Fruit fly (Drosophila melanogaster) whole organism, embryonic: ENCODE results near the gene Hasp.

ENCODE experiments used
- Aef1 ChIP-seq: fragments of 200-800 bp; sonication (Bioruptor generic); IDR thresholded peaks from 3 replicates; pipeline ENCODE4 v1.3.6; 2022; ENCODE audit warnings: missing biosample characterization, missing genetic modification characterization
- CG10209 ChIP-seq: fragments of 200-800 bp; sonication (Bioruptor generic); optimal IDR thresholded peaks from 3 replicates; lab custom pipeline; 2017; ENCODE audit warnings: missing biosample characterization, mild to moderate bottlenecking, missing genetic modification characterization, missing genetic modification reagents
- CG10543 ChIP-seq: fragments of 200-800 bp; sonication (Bioruptor generic); optimal IDR thresholded peaks from 3 replicates; lab custom pipeline; 2017; ENCODE audit warnings: missing biosample characterization, mild to moderate bottlenecking, missing genetic modification characterization, moderate library complexity
- CG11085 ChIP-seq: fragments of 200-800 bp; sonication (Bioruptor generic); IDR thresholded peaks from 2 replicates; pipeline ENCODE4 v1.3.6; 2022; ENCODE audit warnings: missing biosample characterization, missing genetic modification characterization
- CG12104 ChIP-seq: fragments of 200-800 bp; sonication (Bioruptor generic); optimal IDR thresholded peaks from 3 replicates; lab custom pipeline; 2016; ENCODE audit warnings: missing biosample characterization, missing genetic modification characterization
- CG12299 ChIP-seq: fragments of 200-800 bp; sonication (Bioruptor generic); optimal IDR thresholded peaks from 2 replicates; lab custom pipeline; 2018; ENCODE audit warnings: missing biosample characterization, mild to moderate bottlenecking, missing genetic modification characterization
- CG17385 ChIP-seq: fragments of 200-800 bp; sonication (Bioruptor generic); optimal IDR thresholded peaks from 3 replicates; lab custom pipeline; 2018; ENCODE audit warnings: missing biosample characterization, mild to moderate bottlenecking, missing genetic modification characterization
- CG17829 ChIP-seq: fragments of 200-800 bp; optimal IDR thresholded peaks from 2 replicates; lab custom pipeline; 2019; ENCODE audit warnings: missing biosample characterization, mild to moderate bottlenecking, missing genetic modification characterization, moderate library complexity
- CG31441 ChIP-seq: fragments of 200-800 bp; sonication (Bioruptor generic); IDR thresholded peaks from 2 replicates; pipeline ENCODE4 v1.3.6; 2022; ENCODE audit warnings: missing biosample characterization, missing genetic modification characterization
- CG32532 ChIP-seq: fragments of 200-800 bp; sonication (Bioruptor generic); IDR thresholded peaks from 2 replicates; pipeline ENCODE4 v1.3.6; 2022; ENCODE audit warnings: missing biosample characterization, missing genetic modification characterization
- CG34224 ChIP-seq: fragments of 200-800 bp; sonication (Bioruptor generic); IDR thresholded peaks from 3 replicates; pipeline ENCODE4 v1.3.6; 2022; ENCODE audit warnings: missing biosample characterization, missing genetic modification characterization; ENCODE audit not compliant: partially characterized antibody
- CG34422 ChIP-seq: fragments of 200-800 bp; sonication (Bioruptor generic); IDR thresholded peaks from 3 replicates; pipeline ENCODE4 v1.3.6; 2022; ENCODE audit warnings: missing biosample characterization, missing genetic modification characterization
- CG3838 ChIP-seq: fragments of 200-800 bp; sonication (Bioruptor generic); optimal IDR thresholded peaks from 3 replicates; lab custom pipeline; 2016; ENCODE audit warnings: missing biosample characterization, missing genetic modification characterization
- CG3995 ChIP-seq: fragments of 200-800 bp; sonication (Bioruptor generic); optimal IDR thresholded peaks from 3 replicates; lab custom pipeline; 2016; ENCODE audit warnings: missing biosample characterization, missing genetic modification characterization
- CG4282 ChIP-seq: fragments of 200-800 bp; sonication (Bioruptor generic); optimal IDR thresholded peaks from 2 replicates; lab custom pipeline; 2016; ENCODE audit warnings: missing biosample characterization, missing genetic modification characterization
- CG4820 ChIP-seq: fragments of 200-800 bp; sonication (Bioruptor generic); optimal IDR thresholded peaks from 3 replicates; lab custom pipeline; 2016; ENCODE audit warnings: missing biosample characterization, missing genetic modification characterization
- CG7786 ChIP-seq: fragments of 200-800 bp; sonication (Bioruptor generic); optimal IDR thresholded peaks from 2 replicates; lab custom pipeline; 2016; ENCODE audit warnings: missing biosample characterization, missing genetic modification characterization
- CG8359 ChIP-seq: fragments of 200-800 bp; sonication (Bioruptor generic); optimal IDR thresholded peaks from 2 replicates; lab custom pipeline; 2017; ENCODE audit warnings: missing biosample characterization, mild to moderate bottlenecking, missing genetic modification characterization, borderline replicate concordance
- CoRest ChIP-seq: fragments of 200-800 bp; sonication (Bioruptor generic); optimal IDR thresholded peaks from 3 replicates; lab custom pipeline; 2018; ENCODE audit warnings: missing biosample characterization, mild to moderate bottlenecking, missing genetic modification characterization, moderate library complexity
- D19B ChIP-seq: fragments of 200-800 bp; sonication (Bioruptor generic); optimal IDR thresholded peaks from 2 replicates; lab custom pipeline; 2017; ENCODE audit warnings: missing biosample characterization, mild to moderate bottlenecking, missing genetic modification characterization
- Dad ChIP-seq: fragments of 200-800 bp; sonication (Bioruptor generic); optimal IDR thresholded peaks from 3 replicates; lab custom pipeline; 2016; ENCODE audit warnings: missing biosample characterization, missing genetic modification characterization
- Dip2 ChIP-seq: fragments of 200-800 bp; sonication (Bioruptor generic); IDR thresholded peaks from 2 replicates; pipeline ENCODE4 v1.3.6; 2022; ENCODE audit warnings: missing biosample characterization, missing genetic modification characterization
- ERR ChIP-seq: fragments of 200-800 bp; sonication (Bioruptor generic); optimal IDR thresholded peaks from 2 replicates; lab custom pipeline; 2016; ENCODE audit warnings: missing biosample characterization, missing genetic modification characterization
- Gsc ChIP-seq: fragments of 200-800 bp; sonication (Bioruptor generic); IDR thresholded peaks from 2 replicates; pipeline ENCODE4 v1.3.6; 2022; ENCODE audit warnings: missing biosample characterization, missing genetic modification characterization
- HHEX ChIP-seq: fragments of 200-800 bp; sonication (Bioruptor generic); optimal IDR thresholded peaks from 3 replicates; lab custom pipeline; 2017; ENCODE audit warnings: missing biosample characterization, mild to moderate bottlenecking, missing genetic modification characterization, missing genetic modification reagents
- Hmr ChIP-seq: fragments of 200-800 bp; sonication (Bioruptor generic); optimal IDR thresholded peaks from 3 replicates; lab custom pipeline; 2017; ENCODE audit warnings: mild to moderate bottlenecking, missing biosample characterization, missing genetic modification reagents, missing genetic modification characterization
- Mrtf ChIP-seq: fragments of 200-800 bp; sonication (Bioruptor generic); IDR thresholded peaks from 3 replicates; pipeline ENCODE4 v1.3.6; 2022; ENCODE audit warnings: missing biosample characterization, missing genetic modification characterization
- Sox102F ChIP-seq: fragments of 200-800 bp; sonication (Bioruptor generic); optimal IDR thresholded peaks from 2 replicates; lab custom pipeline; 2018; ENCODE audit warnings: missing biosample characterization, mild to moderate bottlenecking, missing genetic modification characterization, moderate library complexity
- Spps ChIP-seq: fragments of 200-800 bp; sonication (Bioruptor generic); optimal IDR thresholded peaks from 2 replicates; lab custom pipeline; 2018; ENCODE audit warnings: missing biosample characterization, mild to moderate bottlenecking, missing genetic modification characterization
- YL-1 ChIP-seq: fragments of 200-800 bp; sonication (Bioruptor generic); optimal IDR thresholded peaks from 3 replicates; lab custom pipeline; 2017; ENCODE audit warnings: missing biosample characterization, mild to moderate bottlenecking, missing genetic modification characterization
- amos ChIP-seq: fragments of 200-800 bp; sonication (Bioruptor generic); IDR thresholded peaks from 2 replicates; pipeline ENCODE4 v1.3.6; 2022; ENCODE audit warnings: missing biosample characterization, missing genetic modification characterization; ENCODE audit not compliant: partially characterized antibody
- ato ChIP-seq: fragments of 200-800 bp; sonication (Bioruptor generic); IDR thresholded peaks from 2 replicates; pipeline ENCODE4 v1.3.6; 2022; ENCODE audit warnings: missing biosample characterization, missing genetic modification characterization; ENCODE audit not compliant: partially characterized antibody
- bab2 ChIP-seq: fragments of 200-800 bp; sonication (Bioruptor generic); optimal IDR thresholded peaks from 2 replicates; lab custom pipeline; 2016; ENCODE audit warnings: missing biosample characterization, missing genetic modification characterization
- crol ChIP-seq: fragments of 200-800 bp; sonication (Bioruptor generic); IDR thresholded peaks from 2 replicates; pipeline ENCODE4 v1.3.6; 2022; ENCODE audit warnings: missing biosample characterization, missing genetic modification characterization
- dm ChIP-seq: fragments of 200-800 bp; sonication (Bioruptor generic); optimal IDR thresholded peaks from 3 replicates; lab custom pipeline; 2016; ENCODE audit warnings: missing biosample characterization, missing genetic modification characterization
- ems ChIP-seq: fragments of 200-800 bp; sonication (Bioruptor generic); optimal IDR thresholded peaks from 3 replicates; lab custom pipeline; 2016; ENCODE audit warnings: missing biosample characterization, missing genetic modification characterization
- en ChIP-seq: fragments of 200-800 bp; sonication (Bioruptor generic); optimal IDR thresholded peaks from 2 replicates; lab custom pipeline; 2016; ENCODE audit warnings: missing biosample characterization, missing genetic modification characterization
- h ChIP-seq: fragments of >200 bp; optimal IDR thresholded peaks from 2 replicates; lab custom pipeline; 2017
- ham ChIP-seq: fragments of 200-800 bp; sonication (Bioruptor generic); IDR thresholded peaks from 2 replicates; pipeline ENCODE4 v1.3.6; 2022; ENCODE audit warnings: missing biosample characterization, missing genetic modification characterization
- her ChIP-seq: fragments of 200-800 bp; sonication (Bioruptor generic); optimal IDR thresholded peaks from 2 replicates; lab custom pipeline; 2016; ENCODE audit warnings: missing biosample characterization, missing genetic modification characterization
- kah ChIP-seq: fragments of 200-800 bp; sonication (Bioruptor generic); optimal IDR thresholded peaks from 2 replicates; lab custom pipeline; 2018; ENCODE audit warnings: missing biosample characterization, mild to moderate bottlenecking, missing genetic modification characterization
- kni ChIP-seq: fragments of 200-800 bp; sonication (Bioruptor generic); optimal IDR thresholded peaks from 3 replicates; lab custom pipeline; 2017; ENCODE audit warnings: mild to moderate bottlenecking, missing biosample characterization, missing genetic modification reagents, missing genetic modification characterization
- lab ChIP-seq: fragments of 200-800 bp; sonication (Bioruptor generic); optimal IDR thresholded peaks from 3 replicates; lab custom pipeline; 2017; ENCODE audit warnings: missing biosample characterization, missing genetic modification characterization, mild to moderate bottlenecking, moderate library complexity, missing genetic modification reagents
- sim ChIP-seq: fragments of 200-800 bp; sonication (Bioruptor generic); IDR thresholded peaks from 2 replicates; pipeline ENCODE4 v1.3.6; 2022; ENCODE audit warnings: missing biosample characterization, missing genetic modification characterization
- slbo ChIP-seq: fragments of 200-800 bp; sonication (Bioruptor generic); IDR thresholded peaks from 2 replicates; pipeline ENCODE4 v1.3.6; 2022; ENCODE audit warnings: missing biosample characterization, missing genetic modification characterization
- sqz ChIP-seq: fragments of 200-800 bp; sonication (Bioruptor generic); optimal IDR thresholded peaks from 3 replicates; lab custom pipeline; 2018; ENCODE audit warnings: missing biosample characterization, mild to moderate bottlenecking, missing genetic modification characterization
- sug ChIP-seq: fragments of 200-800 bp; optimal IDR thresholded peaks from 2 replicates; lab custom pipeline; 2019; ENCODE audit warnings: missing biosample characterization, mild to moderate bottlenecking, missing genetic modification characterization, moderate library complexity
- tna ChIP-seq: fragments of 200-800 bp; sonication (Bioruptor generic); IDR thresholded peaks from 2 replicates; pipeline ENCODE4 v1.3.6; 2022; ENCODE audit warnings: missing biosample characterization, missing genetic modification characterization; ENCODE audit not compliant: partially characterized antibody
- trh ChIP-seq: fragments of 200-800 bp; sonication (Bioruptor generic); optimal IDR thresholded peaks from 2 replicates; lab custom pipeline; 2016; ENCODE audit warnings: missing biosample characterization, missing genetic modification characterization
- zen2 ChIP-seq: fragments of 200-800 bp; sonication (Bioruptor generic); IDR thresholded peaks from 3 replicates; pipeline ENCODE4 v1.3.6; 2022; ENCODE audit warnings: missing biosample characterization, missing genetic modification characterization; ENCODE audit not compliant: partially characterized antibody

Hasp gene

dm6 chr2L:19492934-19493686, 23.9 kb downstream of the Hasp start, which contains the start of the genes swm and Ctu2 (continued):
- peak; percentile 78 for TF ChIP-seq slbo (GFP tag; lab: Robert Waterston, UW)
- TF ChIP-seq zen2: peak; percentile 59; the same call in 2 of the 3 replicates
- no peak for TF ChIP-seq CG8359
- TF ChIP-seq h (lab: Kevin White, UChicago): no peak
- no peak for TF ChIP-seq ems (GFP tag; lab: Kevin White, UChicago)
- TF ChIP-seq CG4282: no peak
- no peak; the same call in 1 of the 2 replicates for TF ChIP-seq CG31441 (GFP tag; lab: Robert Waterston, UW)
- no peak for TF ChIP-seq Mrtf (GFP tag; lab: Robert Waterston, UW)
- TF ChIP-seq CG17829 (tag; lab: Kevin White, UChicago): peak; percentile 72
- no peak for TF ChIP-seq CG10209 (GFP tag; lab: Kevin White, UChicago)
- TF ChIP-seq CG10543: peak; percentile 84
- no peak for TF ChIP-seq bab2
- TF ChIP-seq CG34422 (GFP tag; lab: Robert Waterston, UW): peak; percentile 39; the same call in 1 of the 3 replicates
- peak; percentile 70 for TF ChIP-seq CG32532
- TF ChIP-seq her (GFP tag; lab: Kevin White, UChicago): no peak
- peak; percentile 60 for TF ChIP-seq CG12299 (tag; lab: Kevin White, UChicago)
- TF ChIP-seq tna: no peak
- TF ChIP-seq amos (GFP tag; lab: Robert Waterston, UW): peak; percentile 67
- TF ChIP-seq sug: peak; percentile 85
- TF ChIP-seq ERR (GFP tag; lab: Kevin White, UChicago): no peak
- TF ChIP-seq HHEX (GFP tag; lab: Kevin White, UChicago): no peak
- TF ChIP-seq Gsc: no peak
- no peak for TF ChIP-seq trh
- TF ChIP-seq CG7786 (GFP tag; lab: Kevin White, UChicago): no peak
- TF ChIP-seq CG3838 (GFP tag; lab: Kevin White, UChicago): no peak
- TF ChIP-seq kah (GFP tag; lab: Kevin White, UChicago): peak; percentile 19
- TF ChIP-seq en (GFP tag; lab: Kevin White, UChicago): no peak
- TF ChIP-seq CG34224 (GFP tag; lab: Robert Waterston, UW): peak; percentile 71
- no peak for TF ChIP-seq Hmr (GFP tag; lab: Kevin White, UChicago)
- no peak for TF ChIP-seq Dip2 (GFP tag; lab: Robert Waterston, UW)
- peak; percentile 36 for TF ChIP-seq CG12104
- peak; percentile 13 for TF ChIP-seq Spps
- TF ChIP-seq CG17385 (GFP tag; lab: Kevin White, UChicago): peak; percentile 94
- TF ChIP-seq CG3995 (GFP tag; lab: Kevin White, UChicago): peak; percentile 3
- no peak for TF ChIP-seq lab (GFP tag; lab: Kevin White, UChicago)
- TF ChIP-seq dm (GFP tag; lab: Kevin White, UChicago): peak; percentile 20
- TF ChIP-seq ham (GFP tag; lab: Robert Waterston, UW): no peak
- no peak for TF ChIP-seq sim (GFP tag; lab: Robert Waterston, UW)
- no peak for TF ChIP-seq ato (GFP tag; lab: Robert Waterston, UW)
- peak; percentile 89 for TF ChIP-seq CoRest
- peak; percentile 51 for TF ChIP-seq Aef1 (GFP tag; lab: Robert Waterston, UW)
- no peak for TF ChIP-seq Dad (GFP tag; lab: Kevin White, UChicago)
- TF ChIP-seq D19B: peak; percentile 46
- no peak for TF ChIP-seq sqz (GFP tag; lab: Kevin White, UChicago)
- 0 out of 2 replicates have a peak, but pooled peaks have one; percentile 50 for TF ChIP-seq CG11085 (GFP tag; lab: Robert Waterston, UW)
- TF ChIP-seq CG4820 (GFP tag; lab: Kevin White, UChicago): peak; percentile 38
- TF ChIP-seq crol (GFP tag; lab: Robert Waterston, UW): no peak
- TF ChIP-seq Sox102F (GFP tag; lab: Kevin White, UChicago): no peak
- TF ChIP-seq kni (GFP tag; lab: Kevin White, UChicago): no peak
- peak; percentile 93 for TF ChIP-seq YL-1 (GFP tag; lab: Kevin White, UChicago)
